Fruit fly (Drosophila melanogaster) whole organism, pupa: ENCODE data around the gene CG32486.
A peak's percentile ranks its signal among the peaks of the same experiment; 100 is the strongest.

Experiments used
- CG10348 ChIP-seq: fragments of 200-800 bp; sonication (Bioruptor generic); IDR thresholded peaks from 2 replicates; pipeline ENCODE4 v1.3.6; 2022; ENCODE audit warnings: missing biosample characterization, missing genetic modification characterization
- CG12605 ChIP-seq: fragments of 200-800 bp; sonication (Bioruptor generic); IDR thresholded peaks from 2 replicates; pipeline ENCODE4 v1.3.6; 2022; ENCODE audit warnings: missing biosample characterization, missing genetic modification characterization
- CG13204 ChIP-seq: fragments of 200-800 bp; sonication (Bioruptor generic); optimal IDR thresholded peaks from 2 replicates; lab custom pipeline; 2018; ENCODE audit warnings: missing biosample characterization, mild to moderate bottlenecking, missing genetic modification characterization, moderate library complexity
- CG14655 ChIP-seq: fragments of 200-800 bp; sonication (Bioruptor generic); optimal IDR thresholded peaks from 3 replicates; lab custom pipeline; 2017; ENCODE audit warnings: mild to moderate bottlenecking, missing biosample characterization, missing genetic modification reagents, missing genetic modification characterization
- CG15710 ChIP-seq: fragments of 200-800 bp; sonication (Bioruptor generic); optimal IDR thresholded peaks from 2 replicates; lab custom pipeline; 2018; ENCODE audit warnings: missing biosample characterization, mild to moderate bottlenecking, missing genetic modification characterization, moderate library complexity
- CG17806 ChIP-seq: fragments of 200-800 bp; sonication (Bioruptor generic); optimal IDR thresholded peaks from 2 replicates; lab custom pipeline; 2018; ENCODE audit warnings: missing biosample characterization, mild to moderate bottlenecking, missing genetic modification characterization, moderate library complexity
- CG32121 ChIP-seq: fragments of 200-800 bp; sonication (Bioruptor generic); IDR thresholded peaks from 2 replicates; pipeline ENCODE4 v1.3.6; 2022; ENCODE audit warnings: missing biosample characterization, missing genetic modification characterization
- CG34367 ChIP-seq: fragments of 200-800 bp; sonication (Bioruptor generic); optimal IDR thresholded peaks from 2 replicates; lab custom pipeline; 2018; ENCODE audit warnings: missing biosample characterization, mild to moderate bottlenecking, missing genetic modification characterization
- CG4496 ChIP-seq: fragments of 200-800 bp; sonication (Bioruptor generic); IDR thresholded peaks from 3 replicates; pipeline ENCODE4 v1.3.6; 2022; ENCODE audit warnings: missing biosample characterization, missing genetic modification characterization
- CG8159 ChIP-seq: fragments of 200-800 bp; sonication (Bioruptor generic); optimal IDR thresholded peaks from 3 replicates; lab custom pipeline; 2018; ENCODE audit warnings: missing biosample characterization, mild to moderate bottlenecking, missing genetic modification characterization, moderate library complexity
- CG8301 ChIP-seq: fragments of 200-800 bp; sonication (Bioruptor generic); optimal IDR thresholded peaks from 2 replicates; lab custom pipeline; 2018; ENCODE audit warnings: missing biosample characterization, mild to moderate bottlenecking, missing genetic modification characterization
- CG9948 ChIP-seq: fragments of 200-800 bp; sonication (Bioruptor generic); optimal IDR thresholded peaks from 2 replicates; lab custom pipeline; 2018; ENCODE audit warnings: missing biosample characterization, mild to moderate bottlenecking, missing genetic modification characterization, moderate library complexity
- D1 ChIP-seq: fragments of 200-800 bp; sonication (Bioruptor generic); optimal IDR thresholded peaks from 2 replicates; lab custom pipeline; 2018; ENCODE audit warnings: missing biosample characterization, mild to moderate bottlenecking, missing genetic modification characterization, moderate library complexity
- EcR ChIP-seq: fragments of 200-800 bp; sonication (Bioruptor generic); optimal IDR thresholded peaks from 3 replicates; lab custom pipeline; 2019; ENCODE audit warnings: missing biosample characterization, missing genetic modification characterization, mild to moderate bottlenecking, moderate library complexity, missing genetic modification reagents
- Ets98B ChIP-seq: fragments of 200-800 bp; sonication (Bioruptor generic); IDR thresholded peaks from 2 replicates; pipeline ENCODE4 v1.3.6; 2022; ENCODE audit warnings: missing biosample characterization, missing genetic modification characterization
- Pif1A ChIP-seq: fragments of 200-800 bp; sonication (Bioruptor generic); optimal IDR thresholded peaks from 3 replicates; lab custom pipeline; 2016; ENCODE audit warnings: missing biosample characterization, missing genetic modification characterization
- Pif1B ChIP-seq: fragments of 200-800 bp; sonication (Bioruptor generic); optimal IDR thresholded peaks from 3 replicates; lab custom pipeline; 2016; ENCODE audit warnings: missing biosample characterization, missing genetic modification characterization
- Snoo ChIP-seq: fragments of 200-800 bp; sonication (Bioruptor generic); optimal IDR thresholded peaks from 3 replicates; lab custom pipeline; 2017; ENCODE audit warnings: missing biosample characterization, mild to moderate bottlenecking, missing genetic modification characterization, inconsistent platforms
- fd96Ca ChIP-seq: fragments of 200-800 bp; sonication (Bioruptor generic); IDR thresholded peaks from 3 replicates; pipeline ENCODE4 v1.3.6; 2022; ENCODE audit warnings: missing biosample characterization, missing genetic modification characterization
- gl ChIP-seq: fragments of 200-800 bp; sonication (Bioruptor generic); optimal IDR thresholded peaks from 2 replicates; lab custom pipeline; 2018; ENCODE audit warnings: missing biosample characterization, mild to moderate bottlenecking, missing genetic modification characterization
- rn ChIP-seq: fragments of 200-800 bp; sonication (Bioruptor generic); IDR thresholded peaks from 2 replicates; pipeline ENCODE4 v1.3.6; 2022; ENCODE audit warnings: missing biosample characterization, missing genetic modification characterization

Gene CG32486

dm6 chr3L:3070274-3071204 lies at the start of gene CG32486, which contains the start of gene PAN3:
CG32486 (minus strand) TSS chr3L:3070839.
PAN3 (plus strand) TSS chr3L:3071133.
- TF ChIP-seq gl (tag; lab: Kevin White, UChicago) = peak; percentile 10
- TF ChIP-seq CG12605 (GFP tag; lab: Robert Waterston, UW) = peak; percentile 28
- TF ChIP-seq CG17806 (tag; lab: Kevin White, UChicago) = no peak
- TF ChIP-seq D1 (tag; lab: Kevin White, UChicago) = no peak
- TF ChIP-seq CG8159 (tag; lab: Kevin White, UChicago) = peak; percentile 26
- TF ChIP-seq CG15710 (tag; lab: Kevin White, UChicago) = peak; percentile 7
- TF ChIP-seq EcR (GFP tag; lab: Kevin White, UChicago) = peak; percentile 49
- 0 out of 3 replicates have a peak, but pooled peaks have one; percentile 48 for TF ChIP-seq CG4496 (GFP tag; lab: Robert Waterston, UW)
- peak; percentile 36; the same call in 1 of the 2 replicates for TF ChIP-seq Ets98B (GFP tag; lab: Robert Waterston, UW)
- TF ChIP-seq CG8301 (tag; lab: Kevin White, UChicago) = peak; percentile 8
- peak; percentile 16 for TF ChIP-seq CG34367
- TF ChIP-seq Pif1B (GFP tag; lab: Kevin White, UChicago) = no peak
- no peak for TF ChIP-seq Snoo
- TF ChIP-seq Pif1A (GFP tag; lab: Kevin White, UChicago) = no peak
- no peak for TF ChIP-seq CG10348 (GFP tag; lab: Robert Waterston, UW)
- TF ChIP-seq CG9948 (tag; lab: Kevin White, UChicago) = no peak
- no peak for TF ChIP-seq CG32121 (GFP tag; lab: Robert Waterston, UW)
- TF ChIP-seq CG13204 (GFP tag; lab: Kevin White, UChicago) = peak; percentile 42
- no peak for TF ChIP-seq CG14655 (GFP tag; lab: Kevin White, UChicago)
- no peak for TF ChIP-seq rn (GFP tag; lab: Robert Waterston, UW)
- peak; percentile 52; the same call in 1 of the 3 replicates for TF ChIP-seq fd96Ca (GFP tag; lab: Robert Waterston, UW)

- TF ChIP-seq CG14655 (GFP tag; lab: Kevin White, UChicago) = no peak
- TF ChIP-seq D1 (tag; lab: Kevin White, UChicago) = no peak
- TF ChIP-seq Pif1B (GFP tag; lab: Kevin White, UChicago) = no peak
- TF ChIP-seq CG8159 (tag; lab: Kevin White, UChicago) = no peak
- no peak for TF ChIP-seq CG10348 (GFP tag; lab: Robert Waterston, UW)
- TF ChIP-seq CG8301 (tag; lab: Kevin White, UChicago) = no peak
Measured at dm6 chr3L:3114367-3114766, 43.7 kb upstream of the CG32486 start, which contains the start of gene CG45067. CG45067 (minus strand) TSS chr3L:3114467.

dm6 chr3L:3111127-3111526 lies 40.5 kb upstream of the CG32486 start, which contains the start of gene CG45066:
CG45066 (minus strand) TSS chr3L:3111227.
- TF ChIP-seq Pif1B (GFP tag; lab: Kevin White, UChicago) (no peak), Pif1A (GFP tag; lab: Kevin White, UChicago) (no peak), CG8301 (tag; lab: Kevin White, UChicago) (no peak)
- TF ChIP-seq, all 21 proteins: peak for 0

- TF ChIP-seq CG32121 (GFP tag; lab: Robert Waterston, UW) (no peak), CG17806 (tag; lab: Kevin White, UChicago) (no peak), EcR (GFP tag; lab: Kevin White, UChicago) (peak; percentile 43), CG13204 (GFP tag; lab: Kevin White, UChicago) (peak; percentile 33), Pif1B (GFP tag; lab: Kevin White, UChicago) (peak; percentile 24), CG9948 (tag; lab: Kevin White, UChicago) (peak; percentile 12), CG15710 (tag; lab: Kevin White, UChicago) (peak; percentile 51), Pif1A (GFP tag; lab: Kevin White, UChicago) (no peak), gl (tag; lab: Kevin White, UChicago) (no peak)
Measured at dm6 chr3L:3109417-3110090, 38.9 kb upstream of the CG32486 start.

- TF ChIP-seq rn (GFP tag; lab: Robert Waterston, UW) = no peak
- no peak for TF ChIP-seq Pif1A (GFP tag; lab: Kevin White, UChicago)
- TF ChIP-seq CG10348 (GFP tag; lab: Robert Waterston, UW) = no peak
- TF ChIP-seq D1 (tag; lab: Kevin White, UChicago) = no peak
- TF ChIP-seq EcR (GFP tag; lab: Kevin White, UChicago) = peak; percentile 46
- no peak for TF ChIP-seq gl (tag; lab: Kevin White, UChicago)
Measured at dm6 chr3L:3108964-3109363, 38.3 kb upstream of the CG32486 start.
